Fruit fly (Drosophila melanogaster) whole organism, embryonic: ENCODE measurements around the gene sdt.

Experiments
- CG10209 ChIP-seq: fragments of 200-800 bp; sonication (Bioruptor generic); optimal IDR thresholded peaks from 3 replicates; lab custom pipeline; 2017; ENCODE audit warnings: missing biosample characterization, mild to moderate bottlenecking, missing genetic modification characterization, missing genetic modification reagents
- CG10959 ChIP-seq: fragments of 200-800 bp; sonication (Bioruptor generic); IDR thresholded peaks from 2 replicates; pipeline ENCODE4 v1.3.6; 2022; ENCODE audit warnings: missing biosample characterization, missing genetic modification characterization
- CG10979 ChIP-seq: fragments of 200-800 bp; sonication (Bioruptor generic); optimal IDR thresholded peaks from 2 replicates; lab custom pipeline; 2018; ENCODE audit warnings: missing biosample characterization, mild to moderate bottlenecking, missing genetic modification characterization, moderate library complexity
- CG14965 ChIP-seq: fragments of 200-800 bp; sonication (Bioruptor generic); optimal IDR thresholded peaks from 2 replicates; lab custom pipeline; 2016; ENCODE audit warnings: missing biosample characterization, missing genetic modification characterization, borderline replicate concordance
- CG16813 ChIP-seq: fragments of 200-800 bp; sonication (Bioruptor generic); IDR thresholded peaks from 3 replicates; pipeline ENCODE4 v1.3.6; 2022; ENCODE audit warnings: missing biosample characterization, missing genetic modification characterization; ENCODE audit not compliant: partially characterized antibody
- CG17186 ChIP-seq: fragments of 200-800 bp; sonication (Bioruptor generic); optimal IDR thresholded peaks from 3 replicates; lab custom pipeline; 2017; ENCODE audit warnings: missing biosample characterization, missing genetic modification reagents, missing genetic modification characterization
- CG1792 ChIP-seq: fragments of 200-800 bp; sonication (Bioruptor generic); optimal IDR thresholded peaks from 2 replicates; lab custom pipeline; 2016; ENCODE audit warnings: missing biosample characterization, missing genetic modification characterization
- CG18262 ChIP-seq: fragments of 200-800 bp; optimal IDR thresholded peaks from 3 replicates; lab custom pipeline; 2019; ENCODE audit warnings: missing biosample characterization, mild to moderate bottlenecking, missing genetic modification characterization, moderate library complexity
- CG2712 ChIP-seq: fragments of 200-800 bp; optimal IDR thresholded peaks from 3 replicates; lab custom pipeline; 2019; ENCODE audit warnings: missing biosample characterization, mild to moderate bottlenecking, missing genetic modification characterization, moderate library complexity
- CG30431 ChIP-seq: fragments of 200-800 bp; sonication (Bioruptor generic); optimal IDR thresholded peaks from 2 replicates; lab custom pipeline; 2017; ENCODE audit warnings: missing biosample characterization, missing genetic modification characterization
- CG32767 ChIP-seq: fragments of 200-800 bp; sonication (Bioruptor generic); IDR thresholded peaks from 2 replicates; pipeline ENCODE4 v1.3.6; 2022; ENCODE audit warnings: missing biosample characterization, missing genetic modification characterization
- CG34224 ChIP-seq: fragments of 200-800 bp; sonication (Bioruptor generic); IDR thresholded peaks from 3 replicates; pipeline ENCODE4 v1.3.6; 2022; ENCODE audit warnings: missing biosample characterization, missing genetic modification characterization; ENCODE audit not compliant: partially characterized antibody
- CG3995 ChIP-seq: fragments of 200-800 bp; sonication (Bioruptor generic); optimal IDR thresholded peaks from 3 replicates; lab custom pipeline; 2016; ENCODE audit warnings: missing biosample characterization, missing genetic modification characterization
- CG5180 ChIP-seq: fragments of 200-800 bp; sonication (Bioruptor generic); optimal IDR thresholded peaks from 3 replicates; lab custom pipeline; 2017; ENCODE audit warnings: missing biosample characterization, missing genetic modification characterization, mild to moderate bottlenecking, moderate library complexity, missing genetic modification reagents
- CG5245 ChIP-seq: fragments of 200-800 bp; sonication (Bioruptor generic); optimal IDR thresholded peaks from 3 replicates; lab custom pipeline; 2016; ENCODE audit warnings: missing biosample characterization, missing genetic modification characterization
- CG7786 ChIP-seq: fragments of 200-800 bp; sonication (Bioruptor generic); optimal IDR thresholded peaks from 2 replicates; lab custom pipeline; 2016; ENCODE audit warnings: missing biosample characterization, missing genetic modification characterization
- CG8388 ChIP-seq: fragments of 200-800 bp; sonication (Bioruptor generic); optimal IDR thresholded peaks from 2 replicates; lab custom pipeline; 2019; ENCODE audit warnings: missing biosample characterization, mild to moderate bottlenecking, missing genetic modification characterization, moderate library complexity
- CG8478 ChIP-seq: fragments of >200 bp; optimal IDR thresholded peaks from 2 replicates; lab custom pipeline; 2018
- CG8765 ChIP-seq: fragments of 200-800 bp; sonication (Bioruptor generic); IDR thresholded peaks from 2 replicates; pipeline ENCODE4 v1.3.6; 2022; ENCODE audit warnings: missing biosample characterization, missing genetic modification characterization
- CkIIα-i1 ChIP-seq: fragments of 200-800 bp; sonication (Bioruptor generic); IDR thresholded peaks from 2 replicates; pipeline ENCODE4 v1.3.6; 2022; ENCODE audit warnings: missing biosample characterization, missing genetic modification characterization
- Dad ChIP-seq: fragments of 200-800 bp; sonication (Bioruptor generic); optimal IDR thresholded peaks from 3 replicates; lab custom pipeline; 2016; ENCODE audit warnings: missing biosample characterization, missing genetic modification characterization
- Drgx ChIP-seq: fragments of 200-800 bp; sonication (Bioruptor generic); IDR thresholded peaks from 2 replicates; pipeline ENCODE4 v1.3.6; 2022; ENCODE audit warnings: missing biosample characterization, missing genetic modification characterization
- Fer1 ChIP-seq: fragments of 200-800 bp; sonication (Bioruptor generic); optimal IDR thresholded peaks from 2 replicates; lab custom pipeline; 2017; ENCODE audit warnings: missing biosample characterization, mild to moderate bottlenecking, missing genetic modification characterization
- H15 ChIP-seq: fragments of 200-800 bp; sonication (Bioruptor generic); IDR thresholded peaks from 3 replicates; pipeline ENCODE4 v1.3.6; 2022; ENCODE audit warnings: missing biosample characterization, missing genetic modification characterization
- HmgZ ChIP-seq: fragments of 200-800 bp; sonication (Bioruptor generic); optimal IDR thresholded peaks from 2 replicates; lab custom pipeline; 2018; ENCODE audit warnings: missing biosample characterization, mild to moderate bottlenecking, missing genetic modification characterization
- Kr ChIP-seq: fragments of 200-800 bp; sonication (Bioruptor generic); optimal IDR thresholded peaks from 2 replicates; lab custom pipeline; 2017; ENCODE audit warnings: missing biosample characterization, mild to moderate bottlenecking, missing genetic modification characterization
- MBD-R2 ChIP-seq: fragments of 200-800 bp; sonication (Bioruptor generic); IDR thresholded peaks from 2 replicates; pipeline ENCODE4 v1.3.6; 2022; ENCODE audit warnings: missing biosample characterization, missing genetic modification characterization
- Vsx1 ChIP-seq: fragments of 200-800 bp; sonication (Bioruptor generic); optimal IDR thresholded peaks from 2 replicates; lab custom pipeline; 2017; ENCODE audit warnings: missing biosample characterization, mild to moderate bottlenecking, missing genetic modification characterization, missing genetic modification reagents
- cas ChIP-seq: fragments of 200-800 bp; sonication (Bioruptor generic); IDR thresholded peaks from 2 replicates; pipeline ENCODE4 v1.3.6; 2022; ENCODE audit warnings: missing biosample characterization, missing genetic modification characterization
- chn ChIP-seq: fragments of 200-800 bp; sonication (Bioruptor generic); optimal IDR thresholded peaks from 2 replicates; lab custom pipeline; 2016; ENCODE audit warnings: missing biosample characterization, missing genetic modification characterization
- crc ChIP-seq: fragments of 200-800 bp; sonication (Bioruptor generic); optimal IDR thresholded peaks from 2 replicates; lab custom pipeline; 2016; ENCODE audit warnings: missing biosample characterization, missing genetic modification characterization
- dati ChIP-seq: fragments of 200-800 bp; sonication (Bioruptor generic); IDR thresholded peaks from 2 replicates; pipeline ENCODE4 v1.3.6; 2022; ENCODE audit warnings: missing biosample characterization, missing genetic modification characterization
- ewg ChIP-seq: fragments of 200-800 bp; sonication (Bioruptor generic); optimal IDR thresholded peaks from 3 replicates; lab custom pipeline; 2017; ENCODE audit warnings: mild to moderate bottlenecking, missing biosample characterization, missing genetic modification reagents, missing genetic modification characterization
- gcm ChIP-seq: fragments of 200-800 bp; sonication (Bioruptor generic); optimal IDR thresholded peaks from 2 replicates; lab custom pipeline; 2019; ENCODE audit warnings: missing biosample characterization, mild to moderate bottlenecking, missing genetic modification characterization, moderate library complexity
- grn ChIP-seq: fragments of 200-800 bp; sonication (Bioruptor generic); optimal IDR thresholded peaks from 3 replicates; lab custom pipeline; 2017; ENCODE audit warnings: missing biosample characterization, missing genetic modification characterization
- hkb ChIP-seq, 2 experiments: fragments of 200-800 bp in 1 of 2; fragments of >200 bp in 1 of 2; sonication (Bioruptor generic) in 1 of 2; IDR thresholded peaks in 1 of 2; optimal IDR thresholded peaks in 1 of 2; 2 replicates each; pipeline versions ENCODE4 v1.3.6 to Lab custom; 2017 to 2022; ENCODE audit warnings: missing biosample characterization in 1 of 2, missing genetic modification characterization in 1 of 2
- insv ChIP-seq, 2 experiments: fragments of 200-800 bp; sonication (Bioruptor generic); optimal IDR thresholded peaks; 3 replicates each; lab custom pipeline; 2016 to 2018; ENCODE audit warnings: missing biosample characterization in 2 of 2, missing genetic modification characterization in 2 of 2
- lilli ChIP-seq: fragments of 200-800 bp; sonication (Bioruptor generic); optimal IDR thresholded peaks from 3 replicates; lab custom pipeline; 2016; ENCODE audit warnings: missing biosample characterization, missing genetic modification characterization
- pzg ChIP-seq: fragments of 200-800 bp; sonication (Bioruptor generic); optimal IDR thresholded peaks from 3 replicates; lab custom pipeline; 2018; ENCODE audit warnings: missing biosample characterization, mild to moderate bottlenecking, missing genetic modification characterization, moderate library complexity
- ranshi ChIP-seq: fragments of 200-800 bp; sonication (Bioruptor generic); IDR thresholded peaks from 2 replicates; pipeline ENCODE4 v1.3.6; 2022; ENCODE audit warnings: missing biosample characterization, missing genetic modification characterization
- seq ChIP-seq: fragments of 200-800 bp; sonication (Bioruptor generic); IDR thresholded peaks from 2 replicates; pipeline ENCODE4 v1.3.6; 2022; ENCODE audit warnings: missing biosample characterization, missing genetic modification characterization
- so ChIP-seq: fragments of 200-800 bp; sonication (Bioruptor generic); IDR thresholded peaks from 3 replicates; pipeline ENCODE4 v1.3.6; 2022; ENCODE audit warnings: missing biosample characterization, missing genetic modification characterization
- stwl ChIP-seq: fragments of 200-800 bp; sonication (Bioruptor generic); optimal IDR thresholded peaks from 3 replicates; lab custom pipeline; 2018; ENCODE audit warnings: missing biosample characterization, mild to moderate bottlenecking, missing genetic modification characterization, moderate library complexity
- tin ChIP-seq: fragments of 200-800 bp; sonication (Bioruptor generic); optimal IDR thresholded peaks from 3 replicates; lab custom pipeline; 2016; ENCODE audit warnings: missing biosample characterization, missing genetic modification characterization
- trem ChIP-seq: fragments of 200-800 bp; optimal IDR thresholded peaks from 3 replicates; lab custom pipeline; 2019; ENCODE audit warnings: missing biosample characterization, mild to moderate bottlenecking, missing genetic modification characterization, moderate library complexity
- ttk ChIP-seq: fragments of 200-800 bp; sonication (Bioruptor generic); IDR thresholded peaks from 2 replicates; pipeline ENCODE4 v2.1.2; 2022; ENCODE audit warnings: missing biosample characterization, missing genetic modification characterization
- twi ChIP-seq: fragments of 200-800 bp; optimal IDR thresholded peaks from 2 replicates; lab custom pipeline; 2019; ENCODE audit warnings: missing biosample characterization, mild to moderate bottlenecking, missing genetic modification characterization, moderate library complexity
- unpg ChIP-seq: fragments of 200-800 bp; sonication (Bioruptor generic); optimal IDR thresholded peaks from 3 replicates; lab custom pipeline; 2018; ENCODE audit warnings: missing biosample characterization, mild to moderate bottlenecking, missing genetic modification characterization, moderate library complexity

Gene sdt

DNA sequence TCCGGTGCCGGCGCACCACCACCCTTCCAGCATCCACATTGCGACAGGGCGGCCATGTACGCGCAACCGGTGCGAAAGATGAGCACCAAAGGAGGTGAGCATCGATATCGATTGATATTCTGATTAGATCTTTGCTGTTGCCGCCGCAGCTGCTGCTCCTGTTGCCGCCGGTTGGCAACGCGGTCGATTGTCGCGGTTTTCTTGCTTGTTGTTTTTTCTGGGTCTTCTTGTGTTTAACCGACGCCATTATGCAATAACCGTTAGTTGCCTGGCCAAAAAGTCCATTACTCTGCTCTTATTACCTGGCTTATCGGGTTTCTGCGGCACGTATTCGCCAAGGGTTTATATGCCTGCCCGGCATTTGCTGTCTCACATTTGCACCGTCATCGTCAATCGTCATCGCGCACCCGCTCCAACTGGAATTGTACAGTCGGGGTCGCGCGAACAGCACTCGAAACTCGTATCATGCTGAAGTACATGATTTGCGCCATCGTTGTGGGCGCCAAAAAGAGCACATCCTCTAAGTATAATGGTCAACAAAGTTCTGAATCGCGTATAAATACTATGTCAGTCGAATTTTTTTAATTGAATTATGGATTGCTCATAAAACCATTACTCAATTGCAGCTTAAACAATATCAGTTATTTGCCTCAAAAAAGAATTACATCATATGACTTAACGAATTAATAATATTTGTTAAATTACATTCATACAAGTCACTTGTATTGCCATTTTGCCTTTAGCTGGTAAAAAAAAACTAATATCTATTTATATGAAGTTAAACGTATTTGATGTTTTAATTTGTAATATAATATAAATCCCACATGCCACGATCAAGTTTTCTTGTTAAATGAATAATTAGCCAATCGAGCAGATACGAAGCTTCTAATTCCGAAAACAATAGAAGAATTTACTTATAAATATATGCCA is 65.9 kb downstream of the sdt start, which contains the start of gene sni (continued):
- TF ChIP-seq ewg (GFP tag; lab: Kevin White, UChicago) (no peak), CG17186 (GFP tag; lab: Kevin White, UChicago) (no peak), CG34224 (peak; percentile 14; the same call in 1 of the 3 replicates), HmgZ (tag; lab: Kevin White, UChicago) (no peak), unpg (GFP tag; lab: Kevin White, UChicago) (peak; percentile 1), lilli (peak; percentile 31), CG1792 (GFP tag; lab: Kevin White, UChicago) (no peak), CkIIα-i1 (GFP tag; lab: Robert Waterston, UW) (no peak), Fer1 (GFP tag; lab: Kevin White, UChicago) (peak; percentile 10), CG3995 (GFP tag; lab: Kevin White, UChicago) (no peak), H15 (GFP tag; lab: Robert Waterston, UW) (no peak), CG5245 (GFP tag; lab: Kevin White, UChicago) (no peak), CG10209 (GFP tag; lab: Kevin White, UChicago) (peak; percentile 15), Vsx1 (GFP tag; lab: Kevin White, UChicago) (no peak), pzg (GFP tag; lab: Kevin White, UChicago) (peak; percentile 4), CG10979 (peak; percentile 17), dati (GFP tag; lab: Robert Waterston, UW) (no peak), CG32767 (GFP tag; lab: Robert Waterston, UW) (no peak), cas (GFP tag; lab: Robert Waterston, UW) (no peak), hkb (optimal IDR thresholded peaks at IDR 0.05; lab: Kevin White, UChicago) (no peak), hkb (GFP tag; IDR thresholded peaks at IDR 0.05; lab: Robert Waterston, UW) (0 out of 2 replicates have a peak, but pooled peaks have one; percentile 36), twi (tag; lab: Kevin White, UChicago) (no peak), CG8478 (lab: Kevin White, UChicago) (no peak), trem (tag; lab: Kevin White, UChicago) (peak; percentile 1), Drgx (GFP tag; lab: Robert Waterston, UW) (peak; percentile 69), chn (GFP tag; lab: Kevin White, UChicago) (no peak), crc (GFP tag; lab: Kevin White, UChicago) (no peak), insv (GFP tag; optimal IDR thresholded peaks at IDR 0.05; lab: Kevin White, UChicago) (peak; percentile 78 to 94), stwl (tag; lab: Kevin White, UChicago) (peak; percentile 15), Kr (GFP tag; lab: Kevin White, UChicago) (no peak), gcm (GFP tag; lab: Kevin White, UChicago) (no peak), CG7786 (GFP tag; lab: Kevin White, UChicago) (no peak), ttk (GFP tag; lab: Robert Waterston, UW) (no peak), CG30431 (GFP tag; lab: Kevin White, UChicago) (no peak), Dad (GFP tag; lab: Kevin White, UChicago) (no peak), tin (GFP tag; lab: Kevin White, UChicago) (no peak), CG18262 (tag; lab: Kevin White, UChicago) (peak; percentile 15), CG8765 (no peak), so (GFP tag; lab: Robert Waterston, UW) (0 out of 3 replicates have a peak, but pooled peaks have one; percentile 10), CG5180 (GFP tag; lab: Kevin White, UChicago) (no peak), CG8388 (no peak), CG14965 (GFP tag; lab: Kevin White, UChicago) (no peak), grn (GFP tag; lab: Kevin White, UChicago) (peak; percentile 6), CG16813 (GFP tag; lab: Robert Waterston, UW) (peak; percentile 49; the same call in 2 of the 3 replicates), CG2712 (tag; lab: Kevin White, UChicago) (peak; percentile 11), CG10959 (GFP tag; lab: Robert Waterston, UW) (no peak), MBD-R2 (GFP tag; lab: Robert Waterston, UW) (0 out of 2 replicates have a peak, but pooled peaks have one; percentile 25), seq (no peak), ranshi (GFP tag; lab: Robert Waterston, UW) (no peak)
